Worm (Caenorhabditis elegans) whole organism, L2 larva: ENCODE data around the gene iglr-2.

Experiments used
- dmd-4 ChIP-seq: sonication (generic microtip); optimal IDR thresholded peaks from 2 replicates; lab custom pipeline; 2017; ENCODE audit warnings: missing biosample characterization, missing genetic modification characterization
- egl-27 ChIP-seq: sonication (generic microtip); optimal IDR thresholded peaks from 3 replicates; lab custom pipeline; 2017; ENCODE audit warnings: missing biosample characterization, missing genetic modification reagents, missing genetic modification characterization
- elt-3 ChIP-seq: sonication (generic microtip); optimal IDR thresholded peaks from 2 replicates; lab custom pipeline; 2017; ENCODE audit warnings: missing biosample characterization, missing genetic modification characterization
- nhr-10 ChIP-seq: sonication (generic microtip); optimal IDR thresholded peaks from 2 replicates; lab custom pipeline; 2017; ENCODE audit warnings: missing biosample characterization, missing genetic modification characterization
- nhr-77 ChIP-seq: fragments of 150-350 bp; optimal IDR thresholded peaks from 2 replicates; lab custom pipeline; 2014; ENCODE audit warnings: missing biosample characterization, missing genetic modification characterization
- sem-4 ChIP-seq: fragments of 150-350 bp; optimal IDR thresholded peaks from 2 replicates; lab custom pipeline; 2014; ENCODE audit warnings: missing biosample characterization, missing genetic modification reagents, missing genetic modification characterization

DNA sequence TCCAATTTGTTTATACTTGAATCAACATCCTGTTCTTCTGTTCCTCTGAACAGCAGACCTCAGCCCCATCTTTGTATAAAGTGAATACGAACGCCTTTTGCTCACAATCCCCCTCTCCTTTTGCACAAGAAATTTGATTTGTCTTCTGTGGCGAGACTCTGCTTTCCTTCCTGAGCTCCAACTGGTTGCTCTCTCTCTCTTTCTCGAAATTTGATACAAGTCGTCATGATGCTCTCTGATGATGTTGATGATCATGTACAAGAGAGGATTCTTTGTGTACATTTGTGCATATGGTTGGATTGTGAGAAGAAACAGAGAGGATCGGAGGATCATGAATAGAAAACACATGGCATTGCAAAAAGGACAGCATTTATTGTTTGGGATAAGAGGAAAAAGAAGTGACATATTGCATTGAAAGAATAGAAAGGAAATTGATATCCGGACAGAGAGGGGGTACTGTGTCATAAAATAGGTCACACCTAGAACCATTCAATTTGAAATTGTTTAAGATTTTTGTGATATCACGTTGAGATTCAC lies 30.2 kb downstream of the iglr-2 start:
- no peak for TF ChIP-seq sem-4 (tag; lab: Kevin White, UChicago)
- TF ChIP-seq nhr-10 (tag; lab: Kevin White, UChicago) = no peak
- no peak for TF ChIP-seq nhr-77 (tag; lab: Kevin White, UChicago)
- TF ChIP-seq dmd-4 (tag; lab: Kevin White, UChicago) = no peak
- no peak for TF ChIP-seq elt-3 (tag; lab: Kevin White, UChicago)
- no peak for TF ChIP-seq egl-27 (tag; lab: Kevin White, UChicago)
